Fruit fly (Drosophila melanogaster) whole organism, pupa: Measurements from ENCODE around the gene CG32647.

Experiments
- CG10348 ChIP-seq: fragments of 200-800 bp; sonication (Bioruptor generic); IDR thresholded peaks from 2 replicates; pipeline ENCODE4 v1.3.6; 2022; ENCODE audit warnings: missing biosample characterization, missing genetic modification characterization
- CG12605 ChIP-seq: fragments of 200-800 bp; sonication (Bioruptor generic); IDR thresholded peaks from 2 replicates; pipeline ENCODE4 v1.3.6; 2022; ENCODE audit warnings: missing biosample characterization, missing genetic modification characterization
- CG13204 ChIP-seq: fragments of 200-800 bp; sonication (Bioruptor generic); optimal IDR thresholded peaks from 2 replicates; lab custom pipeline; 2018; ENCODE audit warnings: missing biosample characterization, mild to moderate bottlenecking, missing genetic modification characterization, moderate library complexity
- CG14655 ChIP-seq: fragments of 200-800 bp; sonication (Bioruptor generic); optimal IDR thresholded peaks from 3 replicates; lab custom pipeline; 2017; ENCODE audit warnings: mild to moderate bottlenecking, missing biosample characterization, missing genetic modification reagents, missing genetic modification characterization
- CG15710 ChIP-seq: fragments of 200-800 bp; sonication (Bioruptor generic); optimal IDR thresholded peaks from 2 replicates; lab custom pipeline; 2018; ENCODE audit warnings: missing biosample characterization, mild to moderate bottlenecking, missing genetic modification characterization, moderate library complexity
- CG17806 ChIP-seq: fragments of 200-800 bp; sonication (Bioruptor generic); optimal IDR thresholded peaks from 2 replicates; lab custom pipeline; 2018; ENCODE audit warnings: missing biosample characterization, mild to moderate bottlenecking, missing genetic modification characterization, moderate library complexity
- CG32121 ChIP-seq: fragments of 200-800 bp; sonication (Bioruptor generic); IDR thresholded peaks from 2 replicates; pipeline ENCODE4 v1.3.6; 2022; ENCODE audit warnings: missing biosample characterization, missing genetic modification characterization
- CG34367 ChIP-seq: fragments of 200-800 bp; sonication (Bioruptor generic); optimal IDR thresholded peaks from 2 replicates; lab custom pipeline; 2018; ENCODE audit warnings: missing biosample characterization, mild to moderate bottlenecking, missing genetic modification characterization
- CG4496 ChIP-seq: fragments of 200-800 bp; sonication (Bioruptor generic); IDR thresholded peaks from 3 replicates; pipeline ENCODE4 v1.3.6; 2022; ENCODE audit warnings: missing biosample characterization, missing genetic modification characterization
- CG8159 ChIP-seq: fragments of 200-800 bp; sonication (Bioruptor generic); optimal IDR thresholded peaks from 3 replicates; lab custom pipeline; 2018; ENCODE audit warnings: missing biosample characterization, mild to moderate bottlenecking, missing genetic modification characterization, moderate library complexity
- CG8301 ChIP-seq: fragments of 200-800 bp; sonication (Bioruptor generic); optimal IDR thresholded peaks from 2 replicates; lab custom pipeline; 2018; ENCODE audit warnings: missing biosample characterization, mild to moderate bottlenecking, missing genetic modification characterization
- CG9948 ChIP-seq: fragments of 200-800 bp; sonication (Bioruptor generic); optimal IDR thresholded peaks from 2 replicates; lab custom pipeline; 2018; ENCODE audit warnings: missing biosample characterization, mild to moderate bottlenecking, missing genetic modification characterization, moderate library complexity
- D1 ChIP-seq: fragments of 200-800 bp; sonication (Bioruptor generic); optimal IDR thresholded peaks from 2 replicates; lab custom pipeline; 2018; ENCODE audit warnings: missing biosample characterization, mild to moderate bottlenecking, missing genetic modification characterization, moderate library complexity
- EcR ChIP-seq: fragments of 200-800 bp; sonication (Bioruptor generic); optimal IDR thresholded peaks from 3 replicates; lab custom pipeline; 2019; ENCODE audit warnings: missing biosample characterization, missing genetic modification characterization, mild to moderate bottlenecking, moderate library complexity, missing genetic modification reagents
- Ets98B ChIP-seq: fragments of 200-800 bp; sonication (Bioruptor generic); IDR thresholded peaks from 2 replicates; pipeline ENCODE4 v1.3.6; 2022; ENCODE audit warnings: missing biosample characterization, missing genetic modification characterization
- Pif1A ChIP-seq: fragments of 200-800 bp; sonication (Bioruptor generic); optimal IDR thresholded peaks from 3 replicates; lab custom pipeline; 2016; ENCODE audit warnings: missing biosample characterization, missing genetic modification characterization
- Pif1B ChIP-seq: fragments of 200-800 bp; sonication (Bioruptor generic); optimal IDR thresholded peaks from 3 replicates; lab custom pipeline; 2016; ENCODE audit warnings: missing biosample characterization, missing genetic modification characterization
- Snoo ChIP-seq: fragments of 200-800 bp; sonication (Bioruptor generic); optimal IDR thresholded peaks from 3 replicates; lab custom pipeline; 2017; ENCODE audit warnings: missing biosample characterization, mild to moderate bottlenecking, missing genetic modification characterization, inconsistent platforms
- fd96Ca ChIP-seq: fragments of 200-800 bp; sonication (Bioruptor generic); IDR thresholded peaks from 3 replicates; pipeline ENCODE4 v1.3.6; 2022; ENCODE audit warnings: missing biosample characterization, missing genetic modification characterization
- gl ChIP-seq: fragments of 200-800 bp; sonication (Bioruptor generic); optimal IDR thresholded peaks from 2 replicates; lab custom pipeline; 2018; ENCODE audit warnings: missing biosample characterization, mild to moderate bottlenecking, missing genetic modification characterization
- rn ChIP-seq: fragments of 200-800 bp; sonication (Bioruptor generic); IDR thresholded peaks from 2 replicates; pipeline ENCODE4 v1.3.6; 2022; ENCODE audit warnings: missing biosample characterization, missing genetic modification characterization

CG32647 gene

dm6 chrX:12777195-12777594, 7.6 kb downstream of the CG32647 start:
- no peak for TF ChIP-seq CG13204 (GFP tag; lab: Kevin White, UChicago)
- TF ChIP-seq CG17806 (tag; lab: Kevin White, UChicago), result no peak

dm6 chrX:12766286-12766685, 18.5 kb downstream of the CG32647 start:
- TF ChIP-seq Pif1B (peak; percentile 21), CG15710 (tag; lab: Kevin White, UChicago) (no peak), CG32121 (GFP tag; lab: Robert Waterston, UW) (no peak), Pif1A (GFP tag; lab: Kevin White, UChicago) (peak; percentile 48), EcR (no peak), D1 (tag; lab: Kevin White, UChicago) (no peak), fd96Ca (GFP tag; lab: Robert Waterston, UW) (no peak), CG8159 (peak; percentile 56), CG34367 (tag; lab: Kevin White, UChicago) (no peak), rn (GFP tag; lab: Robert Waterston, UW) (peak; percentile 37; the same call in 1 of the 2 replicates), CG9948 (tag; lab: Kevin White, UChicago) (no peak), CG8301 (tag; lab: Kevin White, UChicago) (peak; percentile 47), CG10348 (GFP tag; lab: Robert Waterston, UW) (no peak), CG17806 (tag; lab: Kevin White, UChicago) (peak; percentile 42), gl (tag; lab: Kevin White, UChicago) (no peak), CG14655 (GFP tag; lab: Kevin White, UChicago) (peak; percentile 54), Snoo (tag; lab: Kevin White, UChicago) (no peak), Ets98B (GFP tag; lab: Robert Waterston, UW) (no peak; the same call in 1 of the 2 replicates), CG4496 (GFP tag; lab: Robert Waterston, UW) (no peak; the same call in 2 of the 3 replicates)

dm6 chrX:12765736-12766135, 19.0 kb downstream of the CG32647 start:
- no peak for TF ChIP-seq Pif1B
- TF ChIP-seq CG8159, result peak; percentile 0

dm6 chrX:12765076-12765475, 19.7 kb downstream of the CG32647 start, which contains the start of gene Agpat1:
Gene Agpat1, plus strand, starts transcription at chrX:12765266.
- no peak for TF ChIP-seq CG9948 (tag; lab: Kevin White, UChicago)

- no peak for TF ChIP-seq CG17806 (tag; lab: Kevin White, UChicago)
- TF ChIP-seq CG8159, result no peak
- no peak for TF ChIP-seq CG34367 (tag; lab: Kevin White, UChicago)
- no peak for TF ChIP-seq fd96Ca (GFP tag; lab: Robert Waterston, UW)
- no peak for TF ChIP-seq CG32121 (GFP tag; lab: Robert Waterston, UW)
- TF ChIP-seq Pif1B, result no peak
- TF ChIP-seq CG13204 (GFP tag; lab: Kevin White, UChicago), result no peak
- TF ChIP-seq CG15710 (tag; lab: Kevin White, UChicago), result no peak
- no peak for TF ChIP-seq EcR
- no peak for TF ChIP-seq CG10348 (GFP tag; lab: Robert Waterston, UW)
- TF ChIP-seq CG14655 (GFP tag; lab: Kevin White, UChicago), result no peak
- no peak for TF ChIP-seq CG12605 (GFP tag; lab: Robert Waterston, UW)
- TF ChIP-seq Snoo (tag; lab: Kevin White, UChicago), result no peak
- no peak for TF ChIP-seq CG9948 (tag; lab: Kevin White, UChicago)
- TF ChIP-seq gl (tag; lab: Kevin White, UChicago), result no peak
Observed at dm6 chrX:12764640-12765039, 20.1 kb downstream of the CG32647 start.

dm6 chrX:12763467-12763866, 21.3 kb downstream of the CG32647 start, which contains the start of gene pira:
Gene pira, minus strand, starts transcription at chrX:12763611.
- TF ChIP-seq CG34367 (tag; lab: Kevin White, UChicago) (no peak), CG12605 (GFP tag; lab: Robert Waterston, UW) (no peak), CG4496 (GFP tag; lab: Robert Waterston, UW) (no peak), Pif1B (no peak), CG8159 (no peak), CG17806 (tag; lab: Kevin White, UChicago) (no peak), D1 (tag; lab: Kevin White, UChicago) (no peak), CG15710 (tag; lab: Kevin White, UChicago) (no peak), rn (GFP tag; lab: Robert Waterston, UW) (no peak), EcR (no peak), CG13204 (GFP tag; lab: Kevin White, UChicago) (no peak), gl (tag; lab: Kevin White, UChicago) (no peak), CG8301 (tag; lab: Kevin White, UChicago) (no peak), CG32121 (GFP tag; lab: Robert Waterston, UW) (no peak), CG10348 (GFP tag; lab: Robert Waterston, UW) (no peak), Snoo (tag; lab: Kevin White, UChicago) (no peak), fd96Ca (GFP tag; lab: Robert Waterston, UW) (no peak), Pif1A (GFP tag; lab: Kevin White, UChicago) (no peak), CG14655 (GFP tag; lab: Kevin White, UChicago) (no peak)
